Worm (Caenorhabditis elegans): ENCODE data around the gene vps-11.

Gene vps-11

DNA sequence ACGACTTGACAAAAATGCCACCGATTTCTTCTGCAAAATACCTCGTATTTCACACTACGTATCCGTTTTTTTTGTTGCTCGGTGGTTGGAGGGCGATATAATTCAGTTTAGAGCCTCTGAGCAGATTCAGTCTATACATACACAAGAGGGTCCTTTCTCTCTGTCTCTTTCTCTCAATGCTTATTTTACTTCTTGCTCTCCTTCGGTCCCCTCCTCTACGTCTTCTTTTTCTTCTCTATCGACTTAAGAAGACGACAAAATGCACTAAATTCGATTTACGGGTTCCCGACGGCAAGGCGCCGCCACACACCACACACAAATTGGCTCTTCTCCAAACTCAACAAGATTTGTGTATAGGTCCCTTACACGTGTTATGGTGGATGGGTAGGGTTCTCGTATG is 34.3 kb downstream of the vps-11 start:
- no peak for TF ChIP-seq tbx-11 (GFP tag; IDR thresholded peaks at IDR 0.05)
- TF ChIP-seq ama-1 (optimal IDR thresholded peaks at IDR 0.05): no peak
- no peak for TF ChIP-seq tbx-37 (GFP tag; conservative IDR thresholded peaks at IDR 0.05)
- no peak for TF ChIP-seq hmbx-1 (tag; optimal IDR thresholded peaks at IDR 0.05)
- TF ChIP-seq ets-7 (tag; optimal IDR thresholded peaks at IDR 0.05): no peak
- no peak for TF ChIP-seq ceh-13 (GFP tag; optimal IDR thresholded peaks at IDR 0.05)
- no peak for TF ChIP-seq ceh-36 (tag; optimal IDR thresholded peaks at IDR 0.05)
- no peak for TF ChIP-seq B0310.2 (tag; optimal IDR thresholded peaks at IDR 0.05)
- TF ChIP-seq hmg-4 (GFP tag; optimal IDR thresholded peaks at IDR 0.05): no peak
- TF ChIP-seq hnd-1 (tag; optimal IDR thresholded peaks at IDR 0.05): no peak
- no peak for TF ChIP-seq pes-1 (GFP tag; IDR thresholded peaks at IDR 0.05)
- TF ChIP-seq aly-1 (tag; optimal IDR thresholded peaks at IDR 0.05): no peak
- TF ChIP-seq scrt-1 (GFP tag; IDR thresholded peaks at IDR 0.05): no peak

- no peak for TF ChIP-seq hnd-1 (tag; optimal IDR thresholded peaks at IDR 0.05)
- TF ChIP-seq B0310.2 (tag; optimal IDR thresholded peaks at IDR 0.05): no peak
- TF ChIP-seq sea-1 (GFP tag; conservative IDR thresholded peaks at IDR 0.05): no peak
- no peak for TF ChIP-seq flt-1 (GFP tag; IDR thresholded peaks at IDR 0.05)
- TF ChIP-seq F13C5.2 (tag; optimal IDR thresholded peaks at IDR 0.05): no peak
- TF ChIP-seq tra-4 (tag; optimal IDR thresholded peaks at IDR 0.05): no peak
- no peak for TF ChIP-seq pes-1 (GFP tag; IDR thresholded peaks at IDR 0.05)
Observed at ce11 chrII:10755455-10755854, 37.8 kb downstream of the vps-11 start.

DNA sequence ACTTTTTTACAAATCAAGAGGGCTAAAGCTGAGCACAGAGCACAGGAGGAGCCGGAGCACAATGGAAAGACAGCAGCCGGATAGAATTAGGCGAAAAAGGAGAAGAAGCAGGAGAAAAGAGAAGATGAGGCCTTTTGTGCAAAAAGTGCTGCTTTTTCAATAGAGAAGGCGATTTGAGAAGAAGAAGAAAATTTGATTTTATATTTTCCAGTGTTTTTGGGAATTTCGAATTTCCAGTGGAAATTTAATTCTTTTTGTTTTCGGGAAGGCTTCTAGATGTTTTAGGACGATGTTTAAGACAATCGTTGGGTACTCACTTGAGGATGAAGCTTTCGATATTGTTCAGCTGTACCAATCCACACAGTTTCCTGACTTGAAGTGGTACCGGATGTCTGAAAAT is 39.6 kb downstream of the vps-11 start:
- TF ChIP-seq hmbx-1 (tag; optimal IDR thresholded peaks at IDR 0.05) (no peak), tbx-11 (GFP tag; IDR thresholded peaks at IDR 0.05) (no peak), tbx-37 (GFP tag; conservative IDR thresholded peaks at IDR 0.05) (no peak), aly-1 (tag; optimal IDR thresholded peaks at IDR 0.05) (no peak), ceh-36 (tag; optimal IDR thresholded peaks at IDR 0.05) (no peak), ceh-13 (GFP tag; optimal IDR thresholded peaks at IDR 0.05) (no peak), scrt-1 (GFP tag; IDR thresholded peaks at IDR 0.05) (no peak), hnd-1 (tag; optimal IDR thresholded peaks at IDR 0.05) (no peak), B0310.2 (tag; optimal IDR thresholded peaks at IDR 0.05) (no peak), F13C5.2 (tag; optimal IDR thresholded peaks at IDR 0.05) (no peak), flt-1 (GFP tag; IDR thresholded peaks at IDR 0.05) (no peak), ama-1 (optimal IDR thresholded peaks at IDR 0.05) (no peak), hmg-4 (GFP tag; optimal IDR thresholded peaks at IDR 0.05) (no peak), sea-1 (GFP tag; conservative IDR thresholded peaks at IDR 0.05) (no peak), tra-4 (tag; optimal IDR thresholded peaks at IDR 0.05) (no peak), pes-1 (GFP tag; IDR thresholded peaks at IDR 0.05) (no peak), ets-7 (tag; optimal IDR thresholded peaks at IDR 0.05) (no peak)

- no peak for TF ChIP-seq scrt-1 (GFP tag; IDR thresholded peaks at IDR 0.05)
Observed at ce11 chrII:10744801-10745200, 48.5 kb downstream of the vps-11 start.

All from whole organism, early embryonic.